Fruit fly (Drosophila melanogaster) Kc167 (cell line): ENCODE results near the gene CG1789.

Experiments
- Myc ChIP-seq: fragments of >200 bp; optimal IDR thresholded peaks from 2 replicates; lab custom pipeline; 2017; ENCODE audit warnings: missing external identifiers
- Sin3A ChIP-seq: fragments of >200 bp; optimal IDR thresholded peaks from 2 replicates; lab custom pipeline; 2018; ENCODE audit warnings: missing external identifiers
- h ChIP-seq: fragments of >200 bp; optimal IDR thresholded peaks from 3 replicates; lab custom pipeline; 2018; ENCODE audit warnings: missing external identifiers
- insv ChIP-seq: fragments of >200 bp; optimal IDR thresholded peaks from 3 replicates; lab custom pipeline; 2018; ENCODE audit warnings: missing external identifiers
- psq ChIP-seq: fragments of >200 bp; optimal IDR thresholded peaks from 2 replicates; lab custom pipeline; 2017; ENCODE audit warnings: missing external identifiers
- ttk ChIP-seq: sonication (Bioruptor generic); optimal IDR thresholded peaks from 2 replicates; lab custom pipeline; 2017; ENCODE audit warnings: missing external identifiers

The CG1789 gene

dm6 chrX:8731464-8731863 lies 11.1 kb downstream of the CG1789 start:
- no peak for TF ChIP-seq insv
- TF ChIP-seq Sin3A, result no peak
- TF ChIP-seq Myc (lab: Kevin White, UChicago), result no peak
- no peak for TF ChIP-seq h (lab: Kevin White, UChicago)
- no peak for TF ChIP-seq ttk (lab: Kevin White, UChicago)
- TF ChIP-seq psq (lab: Kevin White, UChicago), result no peak

dm6 chrX:8732379-8732778 lies 12.1 kb downstream of the CG1789 start:
- TF ChIP-seq insv (no peak), psq (lab: Kevin White, UChicago) (no peak), h (lab: Kevin White, UChicago) (no peak), Myc (lab: Kevin White, UChicago) (no peak), Sin3A (no peak), ttk (lab: Kevin White, UChicago) (no peak)

- no peak for TF ChIP-seq psq (lab: Kevin White, UChicago)
- TF ChIP-seq ttk (lab: Kevin White, UChicago), result no peak
- no peak for TF ChIP-seq insv
- no peak for TF ChIP-seq Sin3A
- TF ChIP-seq Myc (lab: Kevin White, UChicago), result no peak
- TF ChIP-seq h (lab: Kevin White, UChicago), result no peak
These were observed 23.2 kb downstream of the CG1789 start for dm6 chrX:8743456-8743965.

- TF ChIP-seq Myc (lab: Kevin White, UChicago) (no peak), ttk (lab: Kevin White, UChicago) (no peak), psq (lab: Kevin White, UChicago) (no peak), Sin3A (no peak), insv (no peak), h (lab: Kevin White, UChicago) (no peak)
These were observed 26.6 kb downstream of the CG1789 start for dm6 chrX:8746933-8747332.

- TF ChIP-seq Sin3A (no peak), ttk (lab: Kevin White, UChicago) (no peak), h (lab: Kevin White, UChicago) (no peak), insv (no peak), psq (lab: Kevin White, UChicago) (no peak), Myc (lab: Kevin White, UChicago) (no peak)
These were observed 27.3 kb downstream of the CG1789 start for dm6 chrX:8747627-8748026.

- no peak for TF ChIP-seq insv
These were observed 33.4 kb downstream of the CG1789 start for dm6 chrX:8753703-8754102.

dm6 chrX:8755352-8755751 lies 35.0 kb downstream of the CG1789 start:
- TF ChIP-seq h (lab: Kevin White, UChicago), result no peak
- TF ChIP-seq Myc (lab: Kevin White, UChicago), result no peak
- TF ChIP-seq Sin3A, result no peak
- no peak for TF ChIP-seq ttk (lab: Kevin White, UChicago)
- no peak for TF ChIP-seq psq (lab: Kevin White, UChicago)
- TF ChIP-seq insv, result no peak

- TF ChIP-seq psq (lab: Kevin White, UChicago) (no peak), ttk (lab: Kevin White, UChicago) (no peak), Sin3A (no peak), Myc (lab: Kevin White, UChicago) (no peak), h (lab: Kevin White, UChicago) (no peak), insv (no peak)
These were observed 37.5 kb downstream of the CG1789 start for dm6 chrX:8757775-8758363.

dm6 chrX:8762260-8762659 lies 41.9 kb downstream of the CG1789 start:
- TF ChIP-seq h (lab: Kevin White, UChicago) (no peak), Myc (lab: Kevin White, UChicago) (no peak), Sin3A (no peak), insv (no peak), psq (lab: Kevin White, UChicago) (no peak), ttk (lab: Kevin White, UChicago) (no peak)

- no peak for TF ChIP-seq Myc (lab: Kevin White, UChicago)
- TF ChIP-seq insv, result no peak
- no peak for TF ChIP-seq ttk (lab: Kevin White, UChicago)
These were observed 45.0 kb downstream of the CG1789 start for dm6 chrX:8765270-8765669.

- TF ChIP-seq psq (lab: Kevin White, UChicago) (no peak), Sin3A (no peak)
These were observed 47.0 kb downstream of the CG1789 start for dm6 chrX:8767304-8767703.

dm6 chrX:8769157-8769556 lies 48.8 kb downstream of the CG1789 start:
- TF ChIP-seq h (lab: Kevin White, UChicago) (no peak), insv (no peak), ttk (lab: Kevin White, UChicago) (no peak), Sin3A (no peak), psq (lab: Kevin White, UChicago) (no peak), Myc (lab: Kevin White, UChicago) (no peak)

- TF ChIP-seq Sin3A (no peak), Myc (lab: Kevin White, UChicago) (no peak), insv (no peak), psq (lab: Kevin White, UChicago) (no peak), ttk (lab: Kevin White, UChicago) (no peak), h (lab: Kevin White, UChicago) (no peak)
These were observed 50.4 kb downstream of the CG1789 start for dm6 chrX:8770768-8771167.
